Fruit fly (Drosophila melanogaster): ENCODE measurements around the gene CycT.
A peak's percentile ranks its signal among the peaks of the same experiment; 100 is the strongest.

Gene CycT

dm6 chr3L:17573823-17574222 lies 16.2 kb upstream of the CycT start (continued):
- TF ChIP-seq Fer1 (GFP tag; optimal IDR thresholded peaks at IDR 0.05) (peak; percentile 22), Adf1 (GFP tag; IDR thresholded peaks at IDR 0.05) (peak; percentile 86), bab2 (GFP tag; optimal IDR thresholded peaks at IDR 0.05) (no peak), CG13287 (GFP tag; IDR thresholded peaks at IDR 0.05; ENCODE audit: partially characterized antibody) (peak; percentile 58), ci (GFP tag; IDR thresholded peaks at IDR 0.05) (peak; percentile 44; the same call in 1 of the 3 replicates), CG6175 (GFP tag; IDR thresholded peaks at IDR 0.05) (peak; percentile 71; the same call in 2 of the 3 replicates), CG6791 (GFP tag; IDR thresholded peaks at IDR 0.05; ENCODE audit: partially characterized antibody) (peak; percentile 52; the same call in 1 of the 3 replicates), Drgx (GFP tag; IDR thresholded peaks at IDR 0.05) (peak; percentile 43), tx (GFP tag; optimal IDR thresholded peaks at IDR 0.05) (no peak), kni (GFP tag; optimal IDR thresholded peaks at IDR 0.05) (peak; percentile 34), CG15479 (GFP tag; optimal IDR thresholded peaks at IDR 0.05) (no peak), onecut (GFP tag; IDR thresholded peaks at IDR 0.05) (peak; percentile 100), CG2199 (GFP tag; IDR thresholded peaks at IDR 0.05) (0 out of 3 replicates have a peak, but pooled peaks have one; percentile 43), sens-2 (GFP tag; IDR thresholded peaks at IDR 0.05) (no peak), Sry-δ (GFP tag; optimal IDR thresholded peaks at IDR 0.05) (no peak), CG12155 (GFP tag; optimal IDR thresholded peaks at IDR 0.05) (peak; percentile 48), ftz-f1 (GFP tag; optimal IDR thresholded peaks at IDR 0.05) (peak; percentile 9), tin (GFP tag; optimal IDR thresholded peaks at IDR 0.05) (no peak), dpn (GFP tag; optimal IDR thresholded peaks at IDR 0.05) (no peak), sob (GFP tag; IDR thresholded peaks at IDR 0.05) (peak; percentile 7; the same call in 1 of the 2 replicates), oc (tag; optimal IDR thresholded peaks at IDR 0.05) (peak; percentile 20), sd (tag; optimal IDR thresholded peaks at IDR 0.05) (peak; percentile 47), slbo (GFP tag; IDR thresholded peaks at IDR 0.05) (0 out of 2 replicates have a peak, but pooled peaks have one; percentile 4), hkb (optimal IDR thresholded peaks at IDR 0.05) (no peak), hkb (GFP tag; IDR thresholded peaks at IDR 0.05) (peak; percentile 16; the same call in 1 of the 2 replicates), Trl (optimal IDR thresholded peaks at IDR 0.05) (peak; percentile 77 to 85), Trl (GFP tag; optimal IDR thresholded peaks at IDR 0.05) (no peak), chinmo (GFP tag; IDR thresholded peaks at IDR 0.05; ENCODE audit: partially characterized antibody) (peak; percentile 97; the same call in 3 of the 4 replicates), CG8281 (tag; optimal IDR thresholded peaks at IDR 0.05) (peak; percentile 93), CG1603 (tag; optimal IDR thresholded peaks at IDR 0.05) (no peak), cg (GFP tag; optimal IDR thresholded peaks at IDR 0.05) (peak; percentile 92), cad (GFP tag; optimal IDR thresholded peaks at IDR 0.05) (no peak), rib (GFP tag; IDR thresholded peaks at IDR 0.05) (0 out of 2 replicates have a peak, but pooled peaks have one; percentile 36), sug (tag; optimal IDR thresholded peaks at IDR 0.05) (peak; percentile 45), CG4404 (GFP tag; IDR thresholded peaks at IDR 0.05) (no peak), CG12769 (tag; optimal IDR thresholded peaks at IDR 0.05) (peak; percentile 53), Pdp1 (GFP tag; optimal IDR thresholded peaks at IDR 0.05) (peak in 1 of 2 experiments; percentile 83), pb (GFP tag; optimal IDR thresholded peaks at IDR 0.05) (no peak), Med (GFP tag) (peak; percentile 73), CG8478 (optimal IDR thresholded peaks at IDR 0.05) (peak; percentile 65), stwl (tag; optimal IDR thresholded peaks at IDR 0.05) (no peak), CG15269 (tag; optimal IDR thresholded peaks at IDR 0.05) (peak; percentile 46), CG10959 (GFP tag; IDR thresholded peaks at IDR 0.05) (no peak), CG10543 (GFP tag; optimal IDR thresholded peaks at IDR 0.05) (no peak), vvl (GFP tag; IDR thresholded peaks at IDR 0.05) (peak; percentile 19; the same call in 1 of the 2 replicates), so (GFP tag; IDR thresholded peaks at IDR 0.05) (0 out of 3 replicates have a peak, but pooled peaks have one; percentile 21), Blimp-1 (GFP tag; optimal IDR thresholded peaks at IDR 0.05) (peak; percentile 52), Deaf1 (tag; optimal IDR thresholded peaks at IDR 0.05) (peak; percentile 39)
